Worm (Caenorhabditis elegans) whole organism, mixed stage, embryonic: ENCODE data around the gene fbxa-197.

Experiments
- M03D4.4 ChIP-seq: sonication (generic microtip); optimal IDR thresholded peaks from 2 replicates; lab custom pipeline; 2017; ENCODE audit warnings: mild to moderate bottlenecking, missing genetic modification characterization, missing compliant biosample characterization
- bed-3 ChIP-seq: fragments of 200-800 bp; sonication (Bioruptor generic); optimal IDR thresholded peaks from 3 replicates; lab custom pipeline; 2018; ENCODE audit warnings: mild to moderate bottlenecking, missing genetic modification characterization, moderate library complexity, missing compliant biosample characterization
- blmp-1 ChIP-seq: fragments of 150-350 bp; optimal IDR thresholded peaks from 2 replicates; lab custom pipeline; 2014; ENCODE audit warnings: missing biosample characterization, missing genetic modification characterization
- ceh-43 ChIP-seq: fragments of 200-800 bp; sonication (Bioruptor generic); optimal IDR thresholded peaks from 2 replicates; lab custom pipeline; 2018; ENCODE audit warnings: mild to moderate bottlenecking, missing genetic modification characterization, moderate library complexity, missing compliant biosample characterization
- ceh-83 ChIP-seq: fragments of 200-800 bp; sonication (Bioruptor generic); optimal IDR thresholded peaks from 2 replicates; lab custom pipeline; 2018; ENCODE audit warnings: mild to moderate bottlenecking, missing genetic modification characterization, missing compliant biosample characterization
- ces-1 ChIP-seq: fragments of 150-350 bp; optimal IDR thresholded peaks from 2 replicates; lab custom pipeline; 2014; ENCODE audit warnings: missing biosample characterization, missing genetic modification reagents, missing genetic modification characterization
- drap-1 ChIP-seq: fragments of 200-800 bp; sonication (Bioruptor generic); optimal IDR thresholded peaks from 3 replicates; lab custom pipeline; 2018; ENCODE audit warnings: mild to moderate bottlenecking, missing genetic modification characterization, missing compliant biosample characterization
- elt-1 ChIP-seq: sonication (generic microtip); optimal IDR thresholded peaks from 2 replicates; lab custom pipeline; 2017; ENCODE audit warnings: missing genetic modification characterization, mild to moderate bottlenecking, missing compliant biosample characterization, antibody characterized with exemption, moderate library complexity, borderline replicate concordance; ENCODE audit not compliant: insufficient read depth
- elt-3 ChIP-seq: fragments of 150-350 bp; optimal IDR thresholded peaks from 2 replicates; lab custom pipeline; 2014; ENCODE audit warnings: missing biosample characterization, missing genetic modification characterization
- flh-1 ChIP-seq: fragments of 200-800 bp; sonication (Bioruptor generic); optimal IDR thresholded peaks from 2 replicates; lab custom pipeline; 2018; ENCODE audit warnings: mild to moderate bottlenecking, missing genetic modification characterization, moderate library complexity, missing compliant biosample characterization
- ham-2 ChIP-seq: fragments of 200-800 bp; sonication (Bioruptor generic); optimal IDR thresholded peaks from 2 replicates; lab custom pipeline; 2018; ENCODE audit warnings: mild to moderate bottlenecking, missing genetic modification characterization, missing compliant biosample characterization
- hlh-1 ChIP-seq: fragments of 150-350 bp; optimal IDR thresholded peaks from 2 replicates; lab custom pipeline; 2014; ENCODE audit warnings: missing biosample characterization, missing genetic modification reagents, missing genetic modification characterization
- lin-13 ChIP-seq: fragments of 150-350 bp; optimal IDR thresholded peaks from 2 replicates; lab custom pipeline; 2014; ENCODE audit warnings: missing biosample characterization, missing genetic modification characterization
- lin-32 ChIP-seq: fragments of 200-800 bp; sonication (Bioruptor generic); optimal IDR thresholded peaks from 2 replicates; lab custom pipeline; 2018; ENCODE audit warnings: mild to moderate bottlenecking, missing genetic modification characterization, missing compliant biosample characterization
- lsy-2 ChIP-seq: fragments of 150-350 bp; optimal IDR thresholded peaks from 2 replicates; lab custom pipeline; 2014; ENCODE audit warnings: missing biosample characterization, missing genetic modification characterization
- mab-5 ChIP-seq: fragments of 150-350 bp; optimal IDR thresholded peaks from 2 replicates; lab custom pipeline; 2014; ENCODE audit warnings: missing biosample characterization, missing genetic modification characterization
- mep-1 ChIP-seq: fragments of 150-350 bp; optimal IDR thresholded peaks from 2 replicates; lab custom pipeline; 2017; ENCODE audit warnings: missing biosample characterization, missing genetic modification reagents, missing genetic modification characterization, inconsistent platforms
- mls-2 ChIP-seq: sonication (generic microtip); optimal IDR thresholded peaks from 2 replicates; lab custom pipeline; 2016; ENCODE audit warnings: mild to moderate bottlenecking, missing genetic modification characterization, moderate library complexity, missing compliant biosample characterization
- nhr-12 ChIP-seq: fragments of 150-350 bp; optimal IDR thresholded peaks from 2 replicates; lab custom pipeline; 2014; ENCODE audit warnings: missing biosample characterization, missing genetic modification characterization
- nhr-2 ChIP-seq: fragments of 150-350 bp; optimal IDR thresholded peaks from 2 replicates; lab custom pipeline; 2014; ENCODE audit warnings: missing biosample characterization, missing genetic modification characterization
- nhr-237 ChIP-seq: fragments of 150-350 bp; optimal IDR thresholded peaks from 2 replicates; lab custom pipeline; 2014; ENCODE audit warnings: missing biosample characterization, missing genetic modification characterization
- nhr-28 ChIP-seq: fragments of 150-350 bp; optimal IDR thresholded peaks from 2 replicates; lab custom pipeline; 2014; ENCODE audit warnings: missing biosample characterization, missing genetic modification characterization
- nhr-76 ChIP-seq: sonication (generic microtip); optimal IDR thresholded peaks from 2 replicates; lab custom pipeline; 2017; ENCODE audit warnings: missing biosample characterization, missing genetic modification characterization
- pha-4 ChIP-seq: fragments of 150-350 bp; optimal IDR thresholded peaks from 2 replicates; lab custom pipeline; 2018; ENCODE audit warnings: missing biosample characterization, missing genetic modification reagents, missing genetic modification characterization
- sem-2 ChIP-seq: fragments of 200-800 bp; sonication (Bioruptor generic); optimal IDR thresholded peaks from 2 replicates; lab custom pipeline; 2018; ENCODE audit warnings: mild to moderate bottlenecking, missing genetic modification characterization, missing compliant biosample characterization
- snpc-4 ChIP-seq: fragments of 150-350 bp; optimal IDR thresholded peaks from 2 replicates; lab custom pipeline; 2014; ENCODE audit warnings: missing biosample characterization, missing genetic modification characterization
- sptf-1 ChIP-seq: sonication (generic microtip); optimal IDR thresholded peaks from 2 replicates; lab custom pipeline; 2017; ENCODE audit warnings: mild to moderate bottlenecking, missing genetic modification characterization, moderate library complexity, missing compliant biosample characterization
- tbx-8 ChIP-seq: fragments of 200-800 bp; sonication (Bioruptor generic); optimal IDR thresholded peaks from 2 replicates; lab custom pipeline; 2018; ENCODE audit warnings: mild to moderate bottlenecking, missing genetic modification characterization, moderate library complexity, missing compliant biosample characterization
- unc-120 ChIP-seq: sonication (generic microtip); optimal IDR thresholded peaks from 2 replicates; lab custom pipeline; 2017; ENCODE audit warnings: missing genetic modification characterization, missing compliant biosample characterization; ENCODE audit not compliant: poor library complexity, severe bottlenecking
- unc-39 ChIP-seq: fragments of 150-350 bp; optimal IDR thresholded peaks from 2 replicates; lab custom pipeline; 2014; ENCODE audit warnings: missing biosample characterization, missing genetic modification characterization
- unc-62 ChIP-seq: fragments of 150-350 bp; optimal IDR thresholded peaks from 2 replicates; lab custom pipeline; 2014; ENCODE audit warnings: missing biosample characterization, missing genetic modification reagents, missing genetic modification characterization
- zip-8 ChIP-seq: fragments of 150-350 bp; optimal IDR thresholded peaks from 2 replicates; lab custom pipeline; 2014; ENCODE audit warnings: missing biosample characterization, missing genetic modification characterization

fbxa-197 gene

ce11 chrV:15887708-15888295, 20.3 kb downstream of the fbxa-197 start:
- TF ChIP-seq lin-13 (no peak), elt-1 (tag; lab: Kevin White, UChicago) (no peak), mep-1 (no peak), nhr-76 (tag; lab: Kevin White, UChicago) (no peak), ces-1 (GFP tag; lab: Kevin White, UChicago) (no peak), ceh-43 (GFP tag; lab: Kevin White, UChicago) (no peak), hlh-1 (no peak), tbx-8 (GFP tag; lab: Kevin White, UChicago) (no peak), nhr-237 (tag; lab: Kevin White, UChicago) (no peak), pha-4 (tag; lab: Kevin White, UChicago) (no peak), ceh-83 (GFP tag; lab: Kevin White, UChicago) (no peak), sptf-1 (tag; lab: Kevin White, UChicago) (no peak), mab-5 (tag; lab: Kevin White, UChicago) (no peak), elt-3 (tag; lab: Kevin White, UChicago) (no peak), flh-1 (GFP tag; lab: Kevin White, UChicago) (no peak)

ce11 chrV:15888751-15889150, 21.3 kb downstream of the fbxa-197 start, which contains the start of gene cgt-1:
cgt-1 (minus strand) TSS chrV:15888851.
- TF ChIP-seq bed-3 (GFP tag; lab: Kevin White, UChicago) (no peak), drap-1 (no peak), sptf-1 (tag; lab: Kevin White, UChicago) (no peak), lin-32 (GFP tag; lab: Kevin White, UChicago) (no peak), M03D4.4 (tag; lab: Kevin White, UChicago) (no peak), nhr-12 (tag; lab: Kevin White, UChicago) (no peak), nhr-28 (tag; lab: Kevin White, UChicago) (no peak), ceh-43 (GFP tag; lab: Kevin White, UChicago) (no peak), hlh-1 (no peak), tbx-8 (GFP tag; lab: Kevin White, UChicago) (no peak), mep-1 (no peak), blmp-1 (tag; lab: Kevin White, UChicago) (no peak), unc-120 (tag; lab: Kevin White, UChicago) (no peak)

DNA sequence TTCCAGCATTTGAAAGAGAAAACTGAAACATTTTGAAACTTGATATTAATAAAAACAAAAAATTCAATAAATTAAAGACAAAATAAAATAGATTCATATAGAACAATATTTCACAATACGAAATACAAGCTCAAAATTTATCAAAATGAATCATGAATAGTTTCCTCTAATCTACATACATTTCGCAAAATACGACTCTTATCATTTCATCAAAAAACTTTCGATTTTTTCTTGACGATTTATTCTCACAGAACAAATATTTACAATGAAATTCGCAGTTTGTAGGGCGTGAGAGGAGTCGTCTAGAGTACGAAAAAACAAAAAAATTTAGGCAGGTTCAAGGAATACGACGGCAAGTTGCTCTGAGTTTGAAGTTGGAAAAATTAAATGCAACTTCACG, 22.6 kb downstream of the fbxa-197 start:
- TF ChIP-seq mab-5 (tag; lab: Kevin White, UChicago) (no peak), tbx-8 (GFP tag; lab: Kevin White, UChicago) (no peak), unc-62 (GFP tag; lab: Kevin White, UChicago) (no peak), mls-2 (tag; lab: Kevin White, UChicago) (no peak), snpc-4 (no peak), ceh-43 (GFP tag; lab: Kevin White, UChicago) (no peak), ham-2 (GFP tag; lab: Kevin White, UChicago) (no peak), mep-1 (no peak), lsy-2 (tag; lab: Kevin White, UChicago) (no peak), elt-3 (tag; lab: Kevin White, UChicago) (no peak), sptf-1 (tag; lab: Kevin White, UChicago) (no peak), flh-1 (GFP tag; lab: Kevin White, UChicago) (no peak), sem-2 (GFP tag; lab: Kevin White, UChicago) (no peak), drap-1 (no peak), nhr-76 (tag; lab: Kevin White, UChicago) (no peak)

DNA sequence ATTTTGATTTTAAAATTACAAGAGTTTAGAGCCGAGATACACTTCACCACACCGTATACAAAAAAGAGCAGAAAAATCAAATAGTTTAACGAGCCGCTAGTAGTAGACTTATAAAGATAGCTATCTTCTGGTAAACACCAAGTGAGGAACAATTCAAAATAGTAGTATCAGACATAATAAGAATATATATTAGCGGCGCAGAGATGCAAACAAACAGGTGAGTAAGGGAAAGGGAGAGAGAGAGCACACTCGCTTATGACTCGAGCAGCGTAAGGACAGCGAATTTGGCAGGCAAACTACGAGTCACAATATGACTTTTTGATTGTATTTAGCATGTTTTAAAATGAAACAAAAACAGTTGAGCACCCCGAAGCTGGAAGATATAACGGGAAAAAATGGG, 23.8 kb downstream of the fbxa-197 start:
- TF ChIP-seq unc-120 (tag; lab: Kevin White, UChicago) (no peak), nhr-237 (tag; lab: Kevin White, UChicago) (no peak), flh-1 (GFP tag; lab: Kevin White, UChicago) (no peak), ceh-83 (GFP tag; lab: Kevin White, UChicago) (no peak), nhr-2 (tag; lab: Kevin White, UChicago) (no peak), mep-1 (no peak)

DNA sequence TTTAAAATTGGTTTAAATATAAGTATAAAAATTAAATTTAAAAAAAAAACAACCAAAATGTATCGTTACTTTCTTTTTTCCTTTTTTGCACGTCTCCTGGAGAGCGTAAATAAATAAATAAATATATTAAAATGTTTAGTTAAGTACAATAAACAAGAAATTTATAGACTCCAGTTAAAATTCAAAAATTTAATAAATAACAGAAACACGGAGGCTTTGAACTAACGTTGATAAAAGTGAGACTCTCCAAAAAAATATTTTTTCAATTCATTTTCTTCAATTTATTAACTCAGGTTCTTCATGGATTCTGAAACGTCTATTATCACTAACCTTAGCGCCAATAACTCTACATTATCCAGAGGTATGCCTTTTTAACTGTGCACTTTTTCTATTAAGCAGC, 24.3 kb downstream of the fbxa-197 start, which contains the start of gene T06C12.12:
TSS of gene T06C12.12 (plus strand) at position 301 of the 400 bp plus-strand sequence.
- TF ChIP-seq nhr-237 (tag; lab: Kevin White, UChicago): no peak
- no peak for TF ChIP-seq M03D4.4 (tag; lab: Kevin White, UChicago)
- TF ChIP-seq unc-120 (tag; lab: Kevin White, UChicago): no peak
- no peak for TF ChIP-seq ceh-43 (GFP tag; lab: Kevin White, UChicago)
- no peak for TF ChIP-seq tbx-8 (GFP tag; lab: Kevin White, UChicago)
- TF ChIP-seq ham-2 (GFP tag; lab: Kevin White, UChicago): no peak
- TF ChIP-seq mep-1: no peak
- no peak for TF ChIP-seq hlh-1
- no peak for TF ChIP-seq lsy-2 (tag; lab: Kevin White, UChicago)
- TF ChIP-seq lin-32 (GFP tag; lab: Kevin White, UChicago): no peak
- no peak for TF ChIP-seq blmp-1 (tag; lab: Kevin White, UChicago)
- TF ChIP-seq bed-3 (GFP tag; lab: Kevin White, UChicago): no peak
- no peak for TF ChIP-seq zip-8 (tag; lab: Kevin White, UChicago)
- TF ChIP-seq unc-39 (tag; lab: Kevin White, UChicago): no peak
- no peak for TF ChIP-seq flh-1 (GFP tag; lab: Kevin White, UChicago)
- TF ChIP-seq nhr-76 (tag; lab: Kevin White, UChicago): no peak
- no peak for TF ChIP-seq nhr-2 (tag; lab: Kevin White, UChicago)
- TF ChIP-seq mls-2 (tag; lab: Kevin White, UChicago): no peak
- no peak for TF ChIP-seq nhr-28 (tag; lab: Kevin White, UChicago)
